Worm (Caenorhabditis elegans) whole organism, midembryonic: ENCODE data around the gene W02B12.12.

Source experiments
- T22C8.4 ChIP-seq: fragments of 200-800 bp; sonication (Bioruptor generic); IDR thresholded peaks from 2 replicates; pipeline ENCODE4 v1.3.6; 2022; ENCODE audit warnings: missing genetic modification characterization, missing compliant biosample characterization
- cog-1 ChIP-seq: sonication (generic microtip); optimal IDR thresholded peaks from 2 replicates; lab custom pipeline; 2016; ENCODE audit warnings: missing genetic modification characterization, missing compliant biosample characterization
- flt-1 ChIP-seq: fragments of 200-800 bp; sonication (Bioruptor generic); IDR thresholded peaks from 2 replicates; pipeline ENCODE4 v1.3.6; 2022; ENCODE audit warnings: missing genetic modification characterization, missing compliant biosample characterization
- klf-2 ChIP-seq: fragments of 200-800 bp; sonication (Bioruptor generic); conservative IDR thresholded peaks from 2 replicates; pipeline ENCODE4 v1.3.6; 2022; ENCODE audit warnings: missing genetic modification reagents, missing genetic modification characterization, missing compliant biosample characterization
- med-1 ChIP-seq: sonication (generic microtip); optimal IDR thresholded peaks from 2 replicates; lab custom pipeline; 2017; ENCODE audit warnings: missing genetic modification characterization, mild to moderate bottlenecking, missing compliant biosample characterization, antibody characterized with exemption, missing genetic modification reagents; ENCODE audit not compliant: insufficient read depth
- ref-1 ChIP-seq: fragments of 200-800 bp; sonication (Bioruptor generic); conservative IDR thresholded peaks from 2 replicates; pipeline ENCODE4 v1.3.6; 2022; ENCODE audit warnings: missing genetic modification reagents, missing genetic modification characterization, missing compliant biosample characterization
- tab-1 ChIP-seq: fragments of 200-800 bp; sonication (Bioruptor generic); IDR thresholded peaks from 2 replicates; pipeline ENCODE4 v1.3.6; 2022; ENCODE audit warnings: missing genetic modification characterization, missing compliant biosample characterization
- ztf-23 ChIP-seq: fragments of 200-800 bp; sonication (Bioruptor generic); IDR thresholded peaks from 2 replicates; pipeline ENCODE4 v1.3.6; 2022; ENCODE audit warnings: missing genetic modification reagents, missing genetic modification characterization, missing compliant biosample characterization
- ztf-29 ChIP-seq: fragments of 200-800 bp; sonication (Bioruptor generic); IDR thresholded peaks from 2 replicates; pipeline ENCODE4 v1.3.6; 2022; ENCODE audit warnings: missing genetic modification reagents, missing genetic modification characterization, missing compliant biosample characterization

ce11 chrII:11440265-11440664 is 38.7 kb downstream of the W02B12.12 start, which contains the start of gene VW02B12L.2:
- TF ChIP-seq ztf-29 (no peak), ref-1 (GFP tag; lab: Robert Waterston, UW) (no peak), T22C8.4 (no peak), ztf-23 (GFP tag; lab: Robert Waterston, UW) (no peak), med-1 (GFP tag; lab: Kevin White, UChicago) (no peak), flt-1 (no peak), tab-1 (GFP tag; lab: Robert Waterston, UW) (no peak), cog-1 (tag; lab: Kevin White, UChicago) (peak; percentile 16), klf-2 (GFP tag; lab: Robert Waterston, UW) (no peak)
